Worm (Caenorhabditis elegans): ENCODE measurements around the gene C45G9.14.

C45G9.14 gene

ce11 chrIII:5076569-5076968 lies 31.8 kb downstream of the C45G9.14 start:
- TF ChIP-seq unc-55 (GFP tag; optimal IDR thresholded peaks at IDR 0.05) (peak; percentile 59), mdl-1 (tag; optimal IDR thresholded peaks at IDR 0.05) (no peak), sem-4 (tag; optimal IDR thresholded peaks at IDR 0.05) (no peak), C34F6.9 (tag; optimal IDR thresholded peaks at IDR 0.05) (no peak), ceh-16 (tag; optimal IDR thresholded peaks at IDR 0.05) (no peak), nhr-77 (tag; optimal IDR thresholded peaks at IDR 0.05) (no peak), ceh-82 (tag; optimal IDR thresholded peaks at IDR 0.05) (no peak), unc-39 (tag; optimal IDR thresholded peaks at IDR 0.05) (no peak), zag-1 (tag; optimal IDR thresholded peaks at IDR 0.05) (no peak)

ce11 chrIII:5077150-5077814 lies 32.5 kb downstream of the C45G9.14 start, which contains the start of gene alh-1:
alh-1 (plus strand) TSS chrIII:5077764.
- TF ChIP-seq ztf-4 (tag; optimal IDR thresholded peaks at IDR 0.05) (no peak), nhr-25 (tag; optimal IDR thresholded peaks at IDR 0.05) (no peak), nhr-129 (tag; optimal IDR thresholded peaks at IDR 0.05) (peak; percentile 43), lin-13 (GFP tag; optimal IDR thresholded peaks at IDR 0.05) (no peak), gmeb-1 (tag; optimal IDR thresholded peaks at IDR 0.05) (peak; percentile 1), ZK546.5 (tag; optimal IDR thresholded peaks at IDR 0.05) (no peak), nhr-237 (tag; optimal IDR thresholded peaks at IDR 0.05) (no peak), R02D3.7 (tag; optimal IDR thresholded peaks at IDR 0.05) (no peak), mbf-1 (tag; optimal IDR thresholded peaks at IDR 0.05) (no peak), lin-11 (tag; optimal IDR thresholded peaks at IDR 0.05) (no peak), crh-2 (tag; optimal IDR thresholded peaks at IDR 0.05) (no peak), Y55F3AM.14 (GFP tag; optimal IDR thresholded peaks at IDR 0.05) (no peak), ztf-1 (GFP tag; conservative IDR thresholded peaks at IDR 0.05) (no peak), sma-9 (GFP tag; optimal IDR thresholded peaks at IDR 0.05) (peak; percentile 67), sma-9 (tag; optimal IDR thresholded peaks at IDR 0.05) (no peak), alr-1 (tag; optimal IDR thresholded peaks at IDR 0.05) (no peak), nhr-12 (tag; optimal IDR thresholded peaks at IDR 0.05) (no peak), nhr-10 (tag; optimal IDR thresholded peaks at IDR 0.05) (no peak), fos-1 (tag; optimal IDR thresholded peaks at IDR 0.05) (peak; percentile 69), unc-39 (tag; optimal IDR thresholded peaks at IDR 0.05) (no peak), lsy-2 (tag; optimal IDR thresholded peaks at IDR 0.05) (peak in 1 of 2 experiments; percentile 32), ztf-11 (tag; optimal IDR thresholded peaks at IDR 0.05) (no peak), F13H6.1 (tag; optimal IDR thresholded peaks at IDR 0.05) (peak; percentile 36)

ce11 chrIII:5078062-5078461 lies 33.3 kb downstream of the C45G9.14 start:
- TF ChIP-seq C34F6.9 (tag; optimal IDR thresholded peaks at IDR 0.05) (peak; percentile 51), ceh-82 (tag; optimal IDR thresholded peaks at IDR 0.05) (no peak), ztf-11 (tag; optimal IDR thresholded peaks at IDR 0.05) (no peak), mdl-1 (tag; optimal IDR thresholded peaks at IDR 0.05) (peak; percentile 76 to 88), sma-9 (GFP tag; optimal IDR thresholded peaks at IDR 0.05) (peak; percentile 99), sma-9 (tag; optimal IDR thresholded peaks at IDR 0.05) (no peak), lin-13 (GFP tag; optimal IDR thresholded peaks at IDR 0.05) (peak; percentile 14), blmp-1 (tag; optimal IDR thresholded peaks at IDR 0.05; ENCODE audit: insufficient read depth) (peak; percentile 65), nhr-6 (tag; optimal IDR thresholded peaks at IDR 0.05) (peak; percentile 2), skn-1 (tag; optimal IDR thresholded peaks at IDR 0.05) (peak; percentile 63), nhr-21 (tag; optimal IDR thresholded peaks at IDR 0.05) (peak; percentile 91), crh-2 (tag; optimal IDR thresholded peaks at IDR 0.05) (peak; percentile 90), egl-27 (tag; optimal IDR thresholded peaks at IDR 0.05) (peak; percentile 66), nhr-129 (tag; optimal IDR thresholded peaks at IDR 0.05) (peak; percentile 82), F13H6.1 (tag; optimal IDR thresholded peaks at IDR 0.05) (peak; percentile 89), ama-1 (optimal IDR thresholded peaks at IDR 0.05) (peak; percentile 43), gmeb-1 (tag; optimal IDR thresholded peaks at IDR 0.05) (peak; percentile 61), fos-1 (tag; optimal IDR thresholded peaks at IDR 0.05) (peak; percentile 69), sma-3 (GFP tag; optimal IDR thresholded peaks at IDR 0.05) (peak; percentile 81), ztf-4 (tag; optimal IDR thresholded peaks at IDR 0.05) (peak; percentile 75), Y55F3AM.14 (GFP tag; optimal IDR thresholded peaks at IDR 0.05) (peak; percentile 62), nhr-25 (tag; optimal IDR thresholded peaks at IDR 0.05) (peak; percentile 14), ZK546.5 (tag; optimal IDR thresholded peaks at IDR 0.05) (no peak), lin-39 (tag; optimal IDR thresholded peaks at IDR 0.05) (no peak), lsy-2 (tag; optimal IDR thresholded peaks at IDR 0.05) (peak in 1 of 2 experiments; percentile 76), sem-4 (tag; optimal IDR thresholded peaks at IDR 0.05) (no peak)
